Worm (Caenorhabditis elegans): ENCODE measurements around the gene W04B5.5.

W04B5.5 gene

DNA sequence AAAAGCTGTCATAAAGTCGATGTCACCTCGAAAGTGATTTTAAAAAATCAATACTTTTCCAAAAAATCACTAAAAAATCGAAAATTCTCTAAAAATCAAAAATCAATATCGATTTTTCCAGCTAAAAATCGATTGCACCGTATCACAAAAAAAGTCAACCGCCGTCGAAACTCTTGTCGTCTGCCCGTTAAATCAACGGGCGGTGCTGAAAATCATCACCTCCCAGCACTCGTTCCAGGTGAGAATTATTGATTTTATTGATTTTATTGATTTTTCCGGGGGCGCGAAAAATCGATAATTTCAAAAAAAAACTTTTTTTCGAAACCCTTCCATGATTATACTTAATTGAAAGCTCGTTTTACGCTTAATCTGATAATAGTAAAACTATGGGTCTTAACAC is 1.5 kb upstream of the W04B5.5 start:
- TF ChIP-seq F44E2.7 (GFP tag; IDR thresholded peaks at IDR 0.05) (0 out of 2 replicates have a peak, but pooled peaks have one; percentile 60), ceh-28 (tag; optimal IDR thresholded peaks at IDR 0.05) (peak; percentile 90), lin-38 (GFP tag; IDR thresholded peaks at IDR 0.05) (peak; percentile 8), lin-29 (GFP tag; IDR thresholded peaks at IDR 0.05) (no peak)

DNA sequence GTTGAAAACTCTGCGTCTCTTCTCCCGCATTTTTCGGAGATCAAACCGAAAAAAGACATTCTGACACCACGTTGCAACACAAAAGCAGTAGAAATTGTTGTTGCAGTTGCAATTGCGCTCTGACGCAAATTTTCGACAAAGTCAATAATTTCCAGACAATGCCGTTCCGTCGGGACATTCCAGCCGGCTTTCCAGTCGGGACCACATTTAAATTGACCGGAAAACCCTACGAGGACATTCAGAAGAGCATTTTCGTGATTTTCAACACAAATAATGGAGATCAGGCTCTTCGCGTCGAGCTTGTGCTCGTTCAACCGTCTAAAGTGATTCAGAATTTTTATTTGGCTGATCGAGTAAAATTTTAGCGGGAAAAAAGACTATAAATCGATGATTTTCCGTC is 972 bp upstream of the W04B5.5 start:
- TF ChIP-seq T26A8.4 (GFP tag; IDR thresholded peaks at IDR 0.05): no peak
- no peak for TF ChIP-seq egl-27 (tag; optimal IDR thresholded peaks at IDR 0.05)
- no peak; the same call in 1 of the 2 replicates for TF ChIP-seq dmd-6 (GFP tag; IDR thresholded peaks at IDR 0.05)
- no peak for TF ChIP-seq Y75B8A.6 (GFP tag; IDR thresholded peaks at IDR 0.05)
- TF ChIP-seq F44E2.7 (GFP tag; IDR thresholded peaks at IDR 0.05): no peak
- TF ChIP-seq pha-4 (GFP tag; IDR thresholded peaks at IDR 0.05): no peak
- TF ChIP-seq pha-4 (tag; optimal IDR thresholded peaks at IDR 0.05): no peak
- TF ChIP-seq lin-13 (GFP tag; optimal IDR thresholded peaks at IDR 0.05): no peak
- TF ChIP-seq lim-7 (GFP tag; IDR thresholded peaks at IDR 0.05): no peak
- TF ChIP-seq aha-1 (tag): peak; percentile 76

- TF ChIP-seq lin-38 (GFP tag; IDR thresholded peaks at IDR 0.05): no peak
- peak; percentile 93 for TF ChIP-seq ceh-28 (tag; optimal IDR thresholded peaks at IDR 0.05)
Observed at ce11 chrIII:2410925-2411450, 7.0 kb downstream of the W04B5.5 start, which contains the start of gene mrpl-30. Gene mrpl-30 (minus strand): TSS chrIII:2410975.

DNA sequence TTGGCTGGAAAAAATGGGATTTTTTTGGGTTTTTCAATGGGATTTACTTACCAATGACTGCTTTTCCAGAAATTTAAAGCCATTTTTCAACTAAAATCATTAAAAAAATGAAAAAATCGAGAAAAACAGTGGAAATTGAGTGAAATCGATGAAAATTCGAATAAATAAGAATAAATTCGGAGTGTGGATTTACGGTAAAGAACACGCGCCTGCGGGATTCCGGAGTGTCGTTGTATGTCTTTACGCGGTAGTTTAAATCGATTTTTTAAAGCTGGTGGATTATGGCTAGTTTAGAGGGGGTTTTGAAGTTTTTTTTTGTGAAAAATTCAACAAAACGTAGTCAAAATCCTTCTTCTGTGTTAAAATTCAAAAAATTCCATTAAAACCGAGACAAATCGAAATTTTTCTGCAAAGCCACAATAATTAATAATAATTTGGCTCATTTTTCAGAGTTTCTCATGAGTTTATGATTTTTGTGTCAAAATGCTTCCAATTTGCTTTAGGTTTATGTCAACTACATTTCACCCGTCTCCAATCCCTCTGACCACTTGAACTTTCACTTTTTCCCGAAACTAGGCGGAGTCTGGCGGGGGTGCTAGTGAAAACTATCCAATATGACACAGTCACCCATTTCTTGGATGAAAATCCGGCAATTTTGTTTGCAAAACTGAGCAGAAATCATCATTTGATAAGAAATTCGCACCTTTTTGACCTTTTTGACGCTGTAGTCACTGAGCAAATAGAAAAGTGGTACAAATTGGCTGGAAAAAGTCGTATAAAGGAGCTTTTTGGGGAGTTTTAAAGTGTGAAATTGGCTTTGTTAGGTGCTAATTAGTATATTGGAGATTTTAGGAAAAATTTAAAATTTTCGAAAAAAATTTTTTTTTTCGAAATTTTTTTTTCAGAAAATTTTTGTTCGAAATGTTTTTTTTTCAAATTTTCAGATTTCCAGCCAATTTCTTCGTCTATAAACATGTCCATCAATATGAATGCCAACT is 16.6 kb downstream of the W04B5.5 start, which contains the start of the genes cic-1 and strm-1:
Gene cic-1 (minus strand): TSS at position 96 of the 998 bp plus-strand sequence.
Gene strm-1 (plus strand): TSS at position 945 of the 998 bp plus-strand sequence.
- no peak for TF ChIP-seq nhr-11 (tag; optimal IDR thresholded peaks at IDR 0.05)
- TF ChIP-seq lin-38 (GFP tag; IDR thresholded peaks at IDR 0.05): peak; percentile 51
- no peak for TF ChIP-seq nhr-77 (tag; optimal IDR thresholded peaks at IDR 0.05)
- TF ChIP-seq madf-9 (GFP tag; conservative IDR thresholded peaks at IDR 0.05): no peak
- no peak for TF ChIP-seq lin-15B (tag; optimal IDR thresholded peaks at IDR 0.05)
- TF ChIP-seq dpl-1 (GFP tag; optimal IDR thresholded peaks at IDR 0.05): peak; percentile 92
- no peak for TF ChIP-seq nhr-42 (GFP tag; IDR thresholded peaks at IDR 0.05)
- no peak for TF ChIP-seq nhr-25 (tag; optimal IDR thresholded peaks at IDR 0.05; ENCODE audit: borderline replicate concordance, insufficient read depth)
- no peak for TF ChIP-seq spr-3 (GFP tag; optimal IDR thresholded peaks at IDR 0.05)
- no peak for TF ChIP-seq madf-5 (GFP tag; IDR thresholded peaks at IDR 0.05)
- TF ChIP-seq lin-29 (GFP tag; IDR thresholded peaks at IDR 0.05): no peak
- no peak for TF ChIP-seq ceh-44 (GFP tag; IDR thresholded peaks at IDR 0.05)
- no peak for TF ChIP-seq dmd-6 (GFP tag; IDR thresholded peaks at IDR 0.05)
- TF ChIP-seq dve-1 (tag; optimal IDR thresholded peaks at IDR 0.05; ENCODE audit: insufficient read depth): peak; percentile 26
- TF ChIP-seq D1046.2 (GFP tag; IDR thresholded peaks at IDR 0.05): no peak
- TF ChIP-seq ceh-32 (tag; optimal IDR thresholded peaks at IDR 0.05; ENCODE audit: poor library complexity): no peak
- TF ChIP-seq mdl-1 (tag; optimal IDR thresholded peaks at IDR 0.05): no peak
- peak in 1 of 2 experiments; percentile 4 for TF ChIP-seq unc-62 (GFP tag; optimal IDR thresholded peaks at IDR 0.05 in 1 of 2)
- no peak for TF ChIP-seq unc-62 (tag; optimal IDR thresholded peaks at IDR 0.05)
- TF ChIP-seq ceh-20 (GFP tag; IDR thresholded peaks at IDR 0.05): no peak
- no peak for TF ChIP-seq daf-16 (GFP tag; optimal IDR thresholded peaks at IDR 0.05)
- TF ChIP-seq daf-16 (tag; optimal IDR thresholded peaks at IDR 0.05): peak; percentile 25
- TF ChIP-seq aha-1 (tag): peak; percentile 93
- no peak for TF ChIP-seq mxl-2 (GFP tag; conservative IDR thresholded peaks at IDR 0.05)
- TF ChIP-seq zfp-3 (GFP tag; conservative IDR thresholded peaks at IDR 0.05): no peak
- TF ChIP-seq ceh-62 (tag; optimal IDR thresholded peaks at IDR 0.05): no peak
- TF ChIP-seq zip-2 (tag; optimal IDR thresholded peaks at IDR 0.05): no peak
- TF ChIP-seq ceh-28 (tag; optimal IDR thresholded peaks at IDR 0.05): no peak
- peak; percentile 38 for TF ChIP-seq mep-1 (tag; optimal IDR thresholded peaks at IDR 0.05)
- TF ChIP-seq nhr-76 (tag; optimal IDR thresholded peaks at IDR 0.05): no peak
- TF ChIP-seq unc-130 (GFP tag; optimal IDR thresholded peaks at IDR 0.05): no peak
- peak; percentile 98 for TF ChIP-seq T20F7.1 (GFP tag; optimal IDR thresholded peaks at IDR 0.05)
- TF ChIP-seq lin-39 (tag; optimal IDR thresholded peaks at IDR 0.05): no peak
- peak; percentile 71 for TF ChIP-seq mes-2 (tag; optimal IDR thresholded peaks at IDR 0.05; ENCODE audit: poor library complexity, severe bottlenecking)

Data from whole organism, L4 larva.